Fruit fly (Drosophila melanogaster) whole organism, embryonic: ENCODE results near the gene CG44094.
A peak's percentile ranks its signal among the peaks of the same experiment; 100 is the strongest.

ENCODE experiments used
- Blimp-1 ChIP-seq: fragments of 200-800 bp; sonication (Bioruptor generic); optimal IDR thresholded peaks from 3 replicates; lab custom pipeline; 2018; ENCODE audit warnings: missing biosample characterization, missing genetic modification characterization, mild to moderate bottlenecking, moderate library complexity, missing genetic modification reagents
- CG10209 ChIP-seq: fragments of 200-800 bp; sonication (Bioruptor generic); optimal IDR thresholded peaks from 3 replicates; lab custom pipeline; 2017; ENCODE audit warnings: missing biosample characterization, mild to moderate bottlenecking, missing genetic modification characterization, missing genetic modification reagents
- CG10267 ChIP-seq: fragments of 200-800 bp; sonication (Bioruptor generic); optimal IDR thresholded peaks from 2 replicates; lab custom pipeline; 2018; ENCODE audit warnings: missing biosample characterization, mild to moderate bottlenecking, missing genetic modification characterization, moderate library complexity
- CG10274 ChIP-seq: fragments of 200-800 bp; sonication (Bioruptor generic); optimal IDR thresholded peaks from 3 replicates; lab custom pipeline; 2017; ENCODE audit warnings: missing biosample characterization, mild to moderate bottlenecking, missing genetic modification characterization
- CG10431 ChIP-seq: fragments of 200-800 bp; sonication (Bioruptor generic); optimal IDR thresholded peaks from 3 replicates; lab custom pipeline; 2018; ENCODE audit warnings: missing biosample characterization, mild to moderate bottlenecking, missing genetic modification characterization
- CG11093 ChIP-seq: fragments of 200-800 bp; sonication (Bioruptor generic); IDR thresholded peaks from 3 replicates; pipeline ENCODE4 v1.3.6; 2022; ENCODE audit warnings: missing biosample characterization, missing genetic modification characterization
- CG12391 ChIP-seq: fragments of 200-800 bp; sonication (Bioruptor generic); optimal IDR thresholded peaks from 3 replicates; lab custom pipeline; 2018; ENCODE audit warnings: missing biosample characterization, mild to moderate bottlenecking, missing genetic modification characterization, moderate library complexity
- CG12659 ChIP-seq: fragments of 200-800 bp; sonication (Bioruptor generic); optimal IDR thresholded peaks from 3 replicates; lab custom pipeline; 2017; ENCODE audit warnings: mild to moderate bottlenecking, missing biosample characterization, missing genetic modification reagents, missing genetic modification characterization
- CG12744 ChIP-seq: fragments of 200-800 bp; sonication (Bioruptor generic); optimal IDR thresholded peaks from 2 replicates; lab custom pipeline; 2016; ENCODE audit warnings: missing biosample characterization, missing genetic modification characterization
- CG15011 ChIP-seq: fragments of 200-800 bp; sonication (Bioruptor generic); optimal IDR thresholded peaks from 3 replicates; lab custom pipeline; 2018; ENCODE audit warnings: missing biosample characterization, mild to moderate bottlenecking, missing genetic modification characterization
- CG1529 ChIP-seq: fragments of 200-800 bp; sonication (Bioruptor generic); optimal IDR thresholded peaks from 3 replicates; lab custom pipeline; 2018; ENCODE audit warnings: missing biosample characterization, missing genetic modification characterization
- CG15696 ChIP-seq: fragments of 200-800 bp; sonication (Bioruptor generic); optimal IDR thresholded peaks from 2 replicates; lab custom pipeline; 2019; ENCODE audit warnings: missing biosample characterization, mild to moderate bottlenecking, missing genetic modification characterization, moderate library complexity
- CG1603 ChIP-seq: fragments of 200-800 bp; sonication (Bioruptor generic); optimal IDR thresholded peaks from 2 replicates; lab custom pipeline; 2019; ENCODE audit warnings: missing biosample characterization, mild to moderate bottlenecking, missing genetic modification characterization, moderate library complexity
- CG16815 ChIP-seq: fragments of 200-800 bp; sonication (Bioruptor generic); optimal IDR thresholded peaks from 3 replicates; lab custom pipeline; 2017; ENCODE audit warnings: missing biosample characterization, mild to moderate bottlenecking, missing genetic modification characterization
- CG17568 ChIP-seq: fragments of 200-800 bp; sonication (Bioruptor generic); optimal IDR thresholded peaks from 2 replicates; lab custom pipeline; 2018; ENCODE audit warnings: missing biosample characterization, mild to moderate bottlenecking, missing genetic modification characterization, moderate library complexity
- CG30431 ChIP-seq: fragments of 200-800 bp; sonication (Bioruptor generic); optimal IDR thresholded peaks from 2 replicates; lab custom pipeline; 2017; ENCODE audit warnings: missing biosample characterization, missing genetic modification characterization
- CG3407 ChIP-seq: fragments of 200-800 bp; sonication (Bioruptor generic); optimal IDR thresholded peaks from 2 replicates; lab custom pipeline; 2018; ENCODE audit warnings: missing biosample characterization, mild to moderate bottlenecking, missing genetic modification characterization
- CG4730 ChIP-seq: fragments of 200-800 bp; sonication (Bioruptor generic); IDR thresholded peaks from 2 replicates; pipeline ENCODE4 v1.3.6; 2022; ENCODE audit warnings: missing biosample characterization, missing genetic modification characterization
- CG4854 ChIP-seq: fragments of 200-800 bp; sonication (Bioruptor generic); optimal IDR thresholded peaks from 2 replicates; lab custom pipeline; 2016; ENCODE audit warnings: missing biosample characterization, missing genetic modification characterization, inconsistent platforms
- CG5953 ChIP-seq: fragments of 200-800 bp; sonication (Bioruptor generic); IDR thresholded peaks from 2 replicates; pipeline ENCODE4 v1.3.6; 2022; ENCODE audit warnings: missing biosample characterization, missing genetic modification characterization
- CG8359 ChIP-seq: fragments of 200-800 bp; sonication (Bioruptor generic); optimal IDR thresholded peaks from 2 replicates; lab custom pipeline; 2017; ENCODE audit warnings: missing biosample characterization, mild to moderate bottlenecking, missing genetic modification characterization, borderline replicate concordance
- CoRest ChIP-seq: fragments of 200-800 bp; sonication (Bioruptor generic); optimal IDR thresholded peaks from 3 replicates; lab custom pipeline; 2018; ENCODE audit warnings: missing biosample characterization, mild to moderate bottlenecking, missing genetic modification characterization, moderate library complexity
- D19A ChIP-seq: fragments of 200-800 bp; optimal IDR thresholded peaks from 3 replicates; lab custom pipeline; 2019; ENCODE audit warnings: missing biosample characterization, mild to moderate bottlenecking, missing genetic modification characterization, moderate library complexity
- Doc2 ChIP-seq: fragments of 200-800 bp; sonication (Bioruptor generic); IDR thresholded peaks from 2 replicates; pipeline ENCODE4 v1.3.6; 2022; ENCODE audit warnings: missing biosample characterization, missing genetic modification characterization
- HHEX ChIP-seq: fragments of 200-800 bp; sonication (Bioruptor generic); optimal IDR thresholded peaks from 3 replicates; lab custom pipeline; 2017; ENCODE audit warnings: missing biosample characterization, mild to moderate bottlenecking, missing genetic modification characterization, missing genetic modification reagents
- Hr78 ChIP-seq, 2 experiments: fragments of 200-800 bp in 1 of 2; fragments of >200 bp in 1 of 2; sonication (Bioruptor generic) in 1 of 2; optimal IDR thresholded peaks; 2 replicates each; lab custom pipeline; 2017 to 2019; ENCODE audit warnings: missing biosample characterization in 2 of 2, missing genetic modification characterization in 2 of 2, mild to moderate bottlenecking in 1 of 2, moderate library complexity in 1 of 2
- Meics ChIP-seq: fragments of 200-800 bp; sonication (Bioruptor generic); optimal IDR thresholded peaks from 2 replicates; lab custom pipeline; 2017; ENCODE audit warnings: missing biosample characterization, mild to moderate bottlenecking, missing genetic modification characterization
- Nf-YA ChIP-seq: fragments of 200-800 bp; sonication (Bioruptor generic); IDR thresholded peaks from 2 replicates; pipeline ENCODE4 v1.3.6; 2022; ENCODE audit warnings: missing biosample characterization, missing genetic modification characterization
- NfI ChIP-seq: fragments of 200-800 bp; sonication (Bioruptor generic); optimal IDR thresholded peaks from 3 replicates; lab custom pipeline; 2018; ENCODE audit warnings: missing biosample characterization, mild to moderate bottlenecking, missing genetic modification characterization, moderate library complexity
- Sin3A ChIP-seq: fragments of >200 bp; optimal IDR thresholded peaks from 2 replicates; lab custom pipeline; 2018
- Spps ChIP-seq: fragments of 200-800 bp; sonication (Bioruptor generic); optimal IDR thresholded peaks from 2 replicates; lab custom pipeline; 2018; ENCODE audit warnings: missing biosample characterization, mild to moderate bottlenecking, missing genetic modification characterization
- Ssrp ChIP-seq: fragments of 200-800 bp; sonication (Bioruptor generic); optimal IDR thresholded peaks from 2 replicates; lab custom pipeline; 2018; ENCODE audit warnings: missing biosample characterization, mild to moderate bottlenecking, missing genetic modification characterization, moderate library complexity
- Taf1 ChIP-seq: fragments of 200-800 bp; sonication (Bioruptor generic); IDR thresholded peaks from 2 replicates; pipeline ENCODE4 v1.3.6; 2022; ENCODE audit warnings: missing biosample characterization, missing genetic modification characterization
- abd-A ChIP-seq: fragments of 200-800 bp; sonication (Bioruptor generic); optimal IDR thresholded peaks from 3 replicates; lab custom pipeline; 2019; ENCODE audit warnings: missing biosample characterization, mild to moderate bottlenecking, missing genetic modification characterization, moderate library complexity
- bsh ChIP-seq, 2 experiments: fragments of 200-800 bp; sonication (Bioruptor generic); optimal IDR thresholded peaks; 2 replicates each; lab custom pipeline; 2017 to 2018; ENCODE audit warnings: mild to moderate bottlenecking in 2 of 2, missing biosample characterization in 2 of 2, missing genetic modification characterization in 2 of 2, moderate library complexity in 1 of 2
- ci ChIP-seq: fragments of 200-800 bp; sonication (Bioruptor generic); IDR thresholded peaks from 3 replicates; pipeline ENCODE4 v1.3.6; 2022; ENCODE audit warnings: missing biosample characterization, missing genetic modification characterization
- crc ChIP-seq: fragments of 200-800 bp; sonication (Bioruptor generic); optimal IDR thresholded peaks from 2 replicates; lab custom pipeline; 2016; ENCODE audit warnings: missing biosample characterization, missing genetic modification characterization
- dan ChIP-seq: fragments of 200-800 bp; sonication (Bioruptor generic); IDR thresholded peaks from 2 replicates; pipeline ENCODE4 v1.3.6; 2022; ENCODE audit warnings: missing biosample characterization, missing genetic modification characterization
- dati ChIP-seq: fragments of 200-800 bp; sonication (Bioruptor generic); IDR thresholded peaks from 2 replicates; pipeline ENCODE4 v1.3.6; 2022; ENCODE audit warnings: missing biosample characterization, missing genetic modification characterization
- fd102C ChIP-seq: fragments of 200-800 bp; sonication (Bioruptor generic); optimal IDR thresholded peaks from 2 replicates; lab custom pipeline; 2018; ENCODE audit warnings: missing biosample characterization, mild to moderate bottlenecking, missing genetic modification characterization, moderate library complexity
- gce ChIP-seq: fragments of 200-800 bp; sonication (Bioruptor generic); IDR thresholded peaks from 3 replicates; pipeline ENCODE4 v1.3.6; 2022; ENCODE audit warnings: missing biosample characterization, missing genetic modification characterization
- jigr1 ChIP-seq: fragments of 200-800 bp; sonication (Bioruptor generic); IDR thresholded peaks from 3 replicates; pipeline ENCODE4 v1.3.6; 2022; ENCODE audit warnings: missing biosample characterization, missing genetic modification characterization
- lab ChIP-seq: fragments of 200-800 bp; sonication (Bioruptor generic); optimal IDR thresholded peaks from 3 replicates; lab custom pipeline; 2017; ENCODE audit warnings: missing biosample characterization, missing genetic modification characterization, mild to moderate bottlenecking, moderate library complexity, missing genetic modification reagents
- mld ChIP-seq: fragments of 200-800 bp; sonication (Bioruptor generic); IDR thresholded peaks from 3 replicates; pipeline ENCODE4 v1.3.6; 2022; ENCODE audit warnings: missing biosample characterization, missing genetic modification characterization; ENCODE audit not compliant: partially characterized antibody
- row ChIP-seq: fragments of 200-800 bp; sonication (Bioruptor generic); IDR thresholded peaks from 3 replicates; pipeline ENCODE4 v1.3.6; 2022; ENCODE audit warnings: missing biosample characterization, missing genetic modification characterization
- sd ChIP-seq: fragments of 200-800 bp; sonication (Bioruptor generic); optimal IDR thresholded peaks from 3 replicates; lab custom pipeline; 2018; ENCODE audit warnings: missing biosample characterization, mild to moderate bottlenecking, missing genetic modification characterization, moderate library complexity
- twi ChIP-seq: fragments of 200-800 bp; optimal IDR thresholded peaks from 2 replicates; lab custom pipeline; 2019; ENCODE audit warnings: missing biosample characterization, mild to moderate bottlenecking, missing genetic modification characterization, moderate library complexity
- tx ChIP-seq: fragments of 200-800 bp; sonication (Bioruptor generic); optimal IDR thresholded peaks from 2 replicates; lab custom pipeline; 2016; ENCODE audit warnings: missing biosample characterization, missing genetic modification characterization

Gene CG44094

DNA sequence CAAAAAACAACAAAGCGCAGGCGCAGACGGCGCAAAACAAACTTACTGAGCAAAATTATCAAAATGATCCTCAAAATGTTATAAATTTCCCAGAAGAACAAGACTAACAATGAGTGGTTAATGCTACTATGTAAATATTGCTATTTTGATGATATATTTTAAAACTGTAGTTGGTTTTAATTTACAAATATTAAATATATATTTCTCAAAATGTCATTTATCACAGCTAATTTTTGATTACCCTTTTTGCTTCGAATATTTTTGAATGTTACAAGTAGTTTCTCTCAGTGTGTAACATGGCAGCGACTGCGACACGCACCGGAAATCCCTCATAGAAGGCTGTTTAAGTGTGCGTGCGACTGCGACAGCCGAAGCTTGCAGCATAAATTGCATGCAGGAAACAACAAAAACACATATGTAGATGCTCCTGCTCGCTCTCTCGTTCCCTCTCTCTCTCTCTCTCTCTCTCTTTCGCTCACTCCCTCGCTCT is 21.6 kb upstream of the CG44094 start (continued):
- TF ChIP-seq CG30431 (GFP tag; lab: Kevin White, UChicago) (peak; percentile 10), Hr78 (GFP tag; optimal IDR thresholded peaks at IDR 0.05; lab: Kevin White, UChicago) (peak in 1 of 2 experiments; percentile 1), HHEX (GFP tag; lab: Kevin White, UChicago) (no peak), Nf-YA (no peak), dati (GFP tag; lab: Robert Waterston, UW) (0 out of 2 replicates have a peak, but pooled peaks have one; percentile 24), CG17568 (GFP tag; lab: Kevin White, UChicago) (no peak), CG16815 (GFP tag; lab: Kevin White, UChicago) (no peak), Sin3A (lab: Kevin White, UChicago) (no peak), dan (GFP tag; lab: Robert Waterston, UW) (no peak), CG15696 (tag; lab: Kevin White, UChicago) (peak; percentile 0), CoRest (peak; percentile 42), CG12659 (GFP tag; lab: Kevin White, UChicago) (peak; percentile 5), Blimp-1 (peak; percentile 51), crc (GFP tag; lab: Kevin White, UChicago) (no peak), gce (GFP tag; lab: Robert Waterston, UW) (no peak), mld (no peak), CG1529 (peak; percentile 32), Spps (peak; percentile 0), abd-A (tag; lab: Kevin White, UChicago) (no peak), CG10274 (GFP tag; lab: Kevin White, UChicago) (no peak), CG4730 (GFP tag; lab: Robert Waterston, UW) (no peak), NfI (GFP tag; lab: Kevin White, UChicago) (no peak), Taf1 (GFP tag; lab: Robert Waterston, UW) (no peak), CG10431 (no peak), CG5953 (GFP tag; lab: Robert Waterston, UW) (no peak), CG3407 (peak; percentile 8), Doc2 (GFP tag; lab: Robert Waterston, UW) (no peak), ci (GFP tag; lab: Robert Waterston, UW) (peak; percentile 53; the same call in 2 of the 3 replicates), CG10267 (peak; percentile 33), CG8359 (GFP tag; lab: Kevin White, UChicago) (no peak)

DNA sequence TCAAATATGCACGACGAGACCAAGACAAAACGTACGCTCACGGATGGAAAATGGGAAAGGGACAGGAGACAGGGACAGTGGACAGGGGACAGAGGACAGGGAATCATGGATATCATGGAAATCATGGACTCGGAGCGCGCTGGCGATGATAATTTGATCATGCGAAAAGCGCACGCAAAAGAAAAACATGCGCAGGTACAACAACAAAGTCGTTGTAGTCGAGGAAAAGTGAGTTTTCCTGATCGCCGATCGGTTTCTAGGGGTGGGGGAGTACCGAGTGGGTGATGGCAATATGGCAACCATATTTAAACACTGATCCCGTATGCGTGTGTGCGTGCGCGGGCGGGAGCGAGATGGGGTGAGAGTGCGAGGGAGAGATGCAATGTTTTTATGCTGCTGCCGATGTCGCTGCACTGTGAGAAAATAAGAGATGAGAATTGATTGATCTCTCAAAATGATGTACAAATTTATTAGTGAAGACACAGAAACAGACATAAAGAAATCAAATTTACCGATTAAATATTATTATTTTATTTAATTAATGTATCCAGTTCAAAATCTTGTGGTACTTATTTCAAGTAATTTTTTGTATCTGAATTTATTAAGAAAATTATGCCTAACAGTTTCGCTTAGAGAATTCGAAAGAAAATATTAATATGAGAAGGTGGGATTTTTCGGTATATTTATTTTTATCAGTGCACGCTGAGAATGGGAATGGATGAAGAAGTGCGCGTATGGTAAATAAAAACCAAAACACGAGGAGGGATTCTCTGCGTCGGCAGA is 14.5 kb upstream of the CG44094 start:
- TF ChIP-seq CG12744 (GFP tag; lab: Kevin White, UChicago), result no peak
- TF ChIP-seq fd102C (GFP tag; lab: Kevin White, UChicago), result peak; percentile 81
- peak; percentile 59 to 94 for TF ChIP-seq bsh (GFP tag; optimal IDR thresholded peaks at IDR 0.05; lab: Kevin White, UChicago)
- TF ChIP-seq jigr1 (GFP tag; lab: Robert Waterston, UW), result peak; percentile 55; the same call in 1 of the 3 replicates
- peak; percentile 82 for TF ChIP-seq row (GFP tag; lab: Robert Waterston, UW)
- peak; percentile 93 for TF ChIP-seq Spps
- no peak for TF ChIP-seq CG4854 (GFP tag; lab: Kevin White, UChicago)
- TF ChIP-seq Meics (GFP tag; lab: Kevin White, UChicago), result peak; percentile 45
- TF ChIP-seq D19A (tag; lab: Kevin White, UChicago), result peak; percentile 93
- no peak for TF ChIP-seq tx (GFP tag; lab: Kevin White, UChicago)
- TF ChIP-seq Doc2 (GFP tag; lab: Robert Waterston, UW), result no peak
- peak; percentile 54 for TF ChIP-seq CG1603 (tag; lab: Kevin White, UChicago)
- peak; percentile 95 for TF ChIP-seq CG12391 (tag; lab: Kevin White, UChicago)
- 0 out of 2 replicates have a peak, but pooled peaks have one; percentile 27 for TF ChIP-seq dati (GFP tag; lab: Robert Waterston, UW)
- peak; percentile 88 for TF ChIP-seq CG10209 (GFP tag; lab: Kevin White, UChicago)
- TF ChIP-seq lab (GFP tag; lab: Kevin White, UChicago), result peak; percentile 67
- TF ChIP-seq CG11093 (GFP tag; lab: Robert Waterston, UW), result peak; percentile 67; the same call in 2 of the 3 replicates
- TF ChIP-seq CG15011, result peak; percentile 48
- TF ChIP-seq twi (tag; lab: Kevin White, UChicago), result peak; percentile 98
- TF ChIP-seq sd, result peak; percentile 40
- TF ChIP-seq Ssrp, result peak; percentile 95
